Worm (Caenorhabditis elegans): ENCODE results near the gene srh-10.
"Not testable (repeated sequence)": the region's sequence is repeated elsewhere in the genome, so short reads cannot be mapped to it uniquely, and the experiment has no call there.

srh-10 gene

ce11 chrV:6095829-6096228 lies 28.9 kb upstream of the srh-10 start, which contains the start of gene Y38A10A.7 (continued):
- TF ChIP-seq pag-3 (tag; optimal IDR thresholded peaks at IDR 0.05; ENCODE audit: borderline replicate concordance, insufficient read depth) (no peak), nhr-47 (tag; optimal IDR thresholded peaks at IDR 0.05) (peak; percentile 16), efl-1 (optimal IDR thresholded peaks at IDR 0.05) (peak; percentile 49 to 60), efl-1 (GFP tag; optimal IDR thresholded peaks at IDR 0.05 in 1 of 2) (peak; percentile 41 to 63), nhr-28 (tag; optimal IDR thresholded peaks at IDR 0.05) (no peak), rnt-1 (tag; optimal IDR thresholded peaks at IDR 0.05) (no peak), nhr-77 (tag; optimal IDR thresholded peaks at IDR 0.05) (no peak), ets-5 (GFP tag; IDR thresholded peaks at IDR 0.05) (no peak), ztf-4 (tag; optimal IDR thresholded peaks at IDR 0.05) (no peak), unc-86 (tag; optimal IDR thresholded peaks at IDR 0.05) (no peak), nhr-84 (tag; optimal IDR thresholded peaks at IDR 0.05) (no peak), nhr-76 (tag; optimal IDR thresholded peaks at IDR 0.05) (no peak), unc-98 (GFP tag; IDR thresholded peaks at IDR 0.05) (no peak), aha-1 (tag; optimal IDR thresholded peaks at IDR 0.05) (no peak), unc-130 (tag; optimal IDR thresholded peaks at IDR 0.05) (no peak), zip-4 (GFP tag; optimal IDR thresholded peaks at IDR 0.05) (no peak), C16A3.4 (tag; optimal IDR thresholded peaks at IDR 0.05) (no peak), xbp-1 (tag; optimal IDR thresholded peaks at IDR 0.05) (peak; percentile 94), swsn-7 (tag; optimal IDR thresholded peaks at IDR 0.05) (peak; percentile 39), hlh-17 (GFP tag; optimal IDR thresholded peaks at IDR 0.05; ENCODE audit: borderline replicate concordance) (no peak), elt-3 (tag; optimal IDR thresholded peaks at IDR 0.05) (no peak), fkh-10 (GFP tag; optimal IDR thresholded peaks at IDR 0.05) (no peak), mef-2 (tag; optimal IDR thresholded peaks at IDR 0.05) (no peak), pqm-1 (tag; optimal IDR thresholded peaks at IDR 0.05) (no peak), blmp-1 (tag; optimal IDR thresholded peaks at IDR 0.05) (peak; percentile 1), aly-2 (tag; optimal IDR thresholded peaks at IDR 0.05) (no peak), lin-15B (tag; optimal IDR thresholded peaks at IDR 0.05) (no peak), lir-3 (tag; optimal IDR thresholded peaks at IDR 0.05; ENCODE audit: poor library complexity) (peak; percentile 10), nhr-20 (tag; optimal IDR thresholded peaks at IDR 0.05) (peak; percentile 29), snu-23 (GFP tag; optimal IDR thresholded peaks at IDR 0.05) (peak; percentile 38), hlh-4 (tag; optimal IDR thresholded peaks at IDR 0.05) (no peak)

- TF ChIP-seq efl-1 (optimal IDR thresholded peaks at IDR 0.05); efl-1 (GFP tag; optimal IDR thresholded peaks at IDR 0.05 in 1 of 2); unc-62 (GFP tag; optimal IDR thresholded peaks at IDR 0.05); lin-35 (GFP tag; optimal IDR thresholded peaks at IDR 0.05): not testable (repeated sequence)
Observed at ce11 chrV:6069968-6070367, 3.0 kb upstream of the srh-10 start, which contains the start of gene fbxa-214. fbxa-214 (minus strand) TSS chrV:6070068.

ce11 chrV:6063330-6063729 lies 3.6 kb downstream of the srh-10 start, which contains the start of gene Y38A10A.2:
Y38A10A.2 (minus strand) TSS chrV:6063430.
- TF ChIP-seq ceh-88 (GFP tag; IDR thresholded peaks at IDR 0.05) (no peak), efl-1 (optimal IDR thresholded peaks at IDR 0.05) (no peak), efl-1 (GFP tag; optimal IDR thresholded peaks at IDR 0.05 in 1 of 2) (peak in 1 of 2 experiments; percentile 76)

ce11 chrV:6055289-6055688 lies 11.7 kb downstream of the srh-10 start, which contains the start of gene srd-20:
srd-20 (plus strand) TSS chrV:6055589.
- TF ChIP-seq mef-2 (tag; optimal IDR thresholded peaks at IDR 0.05) (no peak), xbp-1 (tag; optimal IDR thresholded peaks at IDR 0.05) (no peak), tlp-1 (tag; optimal IDR thresholded peaks at IDR 0.05) (no peak), F16B12.6 (tag; optimal IDR thresholded peaks at IDR 0.05) (no peak), ets-5 (GFP tag; IDR thresholded peaks at IDR 0.05) (no peak), C04F5.9 (tag; optimal IDR thresholded peaks at IDR 0.05) (no peak), snpc-4 (tag; optimal IDR thresholded peaks at IDR 0.05) (no peak), ceh-88 (GFP tag; IDR thresholded peaks at IDR 0.05) (no peak), skn-1 (tag; optimal IDR thresholded peaks at IDR 0.05) (no peak)

Measured in whole organism, L1 larva.